Fruit fly (Drosophila melanogaster) whole organism: Measurements from ENCODE around the gene tara.

Source experiments
- CG8478 ChIP-seq: fragments of >200 bp; optimal IDR thresholded peaks from 2 replicates; lab custom pipeline; 2018; ENCODE audit warnings: inconsistent platforms
- Dll ChIP-seq: fragments of >200 bp; optimal IDR thresholded peaks from 2 replicates; lab custom pipeline; 2017
- EcR ChIP-seq, 2 experiments: fragments of >200 bp; optimal IDR thresholded peaks; 2 replicates each; lab custom pipeline; 2017; ENCODE audit warnings: missing biosample characterization in 2 of 2, missing genetic modification characterization in 2 of 2, missing genetic modification reagents in 2 of 2
- pan ChIP-seq: fragments of >200 bp; optimal IDR thresholded peaks from 2 replicates; lab custom pipeline; 2017
- psq ChIP-seq: fragments of >200 bp; optimal IDR thresholded peaks from 2 replicates; lab custom pipeline; 2017
- usp ChIP-seq: fragments of >200 bp; optimal IDR thresholded peaks from 2 replicates; lab custom pipeline; 2017; ENCODE audit warnings: missing biosample characterization, missing genetic modification characterization, mixed read lengths

The tara gene

DNA sequence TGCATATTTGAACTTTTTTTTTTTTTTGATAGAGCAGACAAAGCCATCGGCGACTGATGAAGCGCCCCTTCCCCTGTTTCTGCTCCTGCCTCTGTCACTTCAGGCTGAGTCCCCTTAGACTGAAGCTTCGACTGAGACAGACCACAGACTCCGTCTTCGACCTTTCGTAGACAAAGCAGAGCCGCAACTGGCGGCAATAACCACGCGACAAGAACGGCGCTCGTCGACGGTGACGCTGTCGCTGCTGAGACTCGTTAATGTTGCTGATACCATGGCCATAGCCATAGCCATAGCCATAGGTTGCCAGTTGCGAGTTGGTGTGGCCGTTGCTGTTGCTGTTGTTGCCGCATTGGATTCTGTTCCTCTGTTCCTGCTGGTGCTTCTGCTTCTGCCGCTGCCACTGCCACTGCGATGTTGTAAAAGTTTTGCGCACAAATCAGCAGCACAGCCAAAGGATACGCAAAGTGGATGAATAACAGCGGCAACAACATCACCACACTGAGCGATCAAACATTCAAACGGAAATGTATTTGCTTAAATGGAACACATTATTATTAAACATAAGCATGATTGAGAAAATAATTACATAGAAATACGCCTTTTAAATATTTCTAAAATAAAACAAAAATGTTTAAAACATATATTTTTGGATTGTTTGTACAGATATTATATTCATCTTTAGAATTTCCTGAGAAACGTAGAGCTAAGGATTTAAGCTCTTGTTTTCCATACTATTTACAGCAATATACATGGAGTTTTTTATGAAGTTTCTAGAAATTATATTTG is 2.0 kb upstream of the tara start:
- TF ChIP-seq Dll (lab: Kevin White, UChicago): no peak
- TF ChIP-seq pan: no peak
- TF ChIP-seq EcR (GFP tag; optimal IDR thresholded peaks at IDR 0.05; lab: Kevin White, UChicago): no peak
- TF ChIP-seq usp (GFP tag; lab: Kevin White, UChicago): no peak
- TF ChIP-seq psq (lab: Kevin White, UChicago): no peak
- TF ChIP-seq CG8478 (lab: Kevin White, UChicago): no peak

DNA sequence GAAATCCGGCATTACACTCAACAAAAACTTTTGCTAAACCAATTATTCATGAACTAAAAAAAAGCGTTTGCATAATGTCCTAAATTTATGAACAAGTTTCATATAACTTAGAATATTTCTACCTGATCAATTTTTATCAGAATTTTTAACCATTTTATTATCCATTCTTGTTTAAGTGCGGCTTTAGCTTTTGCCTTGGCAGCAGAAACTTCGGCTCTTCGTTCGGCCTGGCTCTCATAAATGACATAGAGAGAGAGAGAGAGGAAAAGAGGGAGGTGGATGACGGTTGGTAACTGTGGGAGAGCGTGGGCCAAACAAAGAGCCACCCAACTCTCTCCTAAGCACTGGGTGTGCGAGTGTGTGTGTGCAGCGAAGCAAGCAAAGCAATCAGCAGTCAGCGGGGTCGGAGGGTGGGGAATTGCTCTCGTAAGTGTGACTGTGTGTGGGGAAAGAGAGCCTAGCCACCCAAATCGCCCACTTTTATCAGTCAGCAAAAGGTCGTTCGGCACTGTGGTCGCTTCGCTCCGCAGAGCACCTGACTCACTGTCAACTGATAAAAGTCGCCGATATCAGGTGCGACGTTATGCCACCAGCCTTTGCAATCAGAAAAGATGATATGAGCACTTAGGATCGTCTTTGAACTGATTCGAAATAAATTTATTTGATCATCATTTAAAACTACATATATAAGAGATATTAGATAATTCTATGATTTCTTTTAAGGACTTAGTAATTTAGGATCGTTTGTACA is 861 bp upstream of the tara start:
- TF ChIP-seq EcR (GFP tag; optimal IDR thresholded peaks at IDR 0.05; lab: Kevin White, UChicago) (peak in 1 of 2 experiments; percentile 26), Dll (lab: Kevin White, UChicago) (peak; percentile 96), CG8478 (lab: Kevin White, UChicago) (no peak)

DNA sequence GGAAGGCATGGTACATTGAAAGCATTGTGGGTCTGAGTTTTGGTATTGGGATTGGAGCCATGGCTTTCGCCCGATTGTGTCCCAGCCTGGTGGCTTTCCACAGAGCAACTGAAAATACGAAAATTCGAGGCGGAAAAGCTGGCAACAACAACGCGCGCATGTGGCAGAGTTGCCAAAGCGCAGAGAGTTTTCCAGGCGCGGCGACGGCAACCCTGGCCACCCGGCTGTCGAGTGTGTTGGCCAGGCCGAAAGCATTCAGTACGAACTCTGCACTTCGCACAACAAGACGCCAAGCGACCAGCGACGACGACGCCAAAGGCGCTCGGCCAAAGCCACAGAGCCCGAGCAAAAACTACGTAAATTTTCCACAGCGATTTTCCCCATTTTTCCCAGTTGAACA is 309 bp downstream of the tara start:
- TF ChIP-seq pan (no peak), usp (GFP tag; lab: Kevin White, UChicago) (no peak), psq (lab: Kevin White, UChicago) (no peak), Dll (lab: Kevin White, UChicago) (no peak), CG8478 (lab: Kevin White, UChicago) (no peak), EcR (GFP tag; optimal IDR thresholded peaks at IDR 0.05; lab: Kevin White, UChicago) (no peak)

DNA sequence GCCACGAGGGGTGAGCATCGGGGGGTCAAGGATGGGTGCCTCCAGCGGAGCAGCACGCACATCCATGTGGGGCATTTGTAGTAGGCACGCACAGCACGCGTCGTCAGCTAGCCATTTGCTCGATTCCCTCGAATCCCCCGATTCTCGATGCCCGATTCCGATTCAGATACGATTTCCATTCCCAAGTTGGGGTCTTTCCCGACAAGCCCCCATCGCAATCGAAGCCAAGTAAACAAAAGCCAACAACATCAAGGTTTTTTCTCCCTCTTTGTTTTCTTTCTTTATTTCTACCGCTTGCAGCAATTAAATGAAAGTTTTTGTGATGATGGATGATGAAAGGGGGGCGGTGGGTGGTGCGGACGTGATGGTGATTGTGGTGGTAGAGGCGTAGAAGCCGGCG is 1.6 kb downstream of the tara start:
- TF ChIP-seq EcR (GFP tag; optimal IDR thresholded peaks at IDR 0.05; lab: Kevin White, UChicago) (no peak), psq (lab: Kevin White, UChicago) (no peak), pan (no peak), usp (GFP tag; lab: Kevin White, UChicago) (no peak), CG8478 (lab: Kevin White, UChicago) (no peak), Dll (lab: Kevin White, UChicago) (no peak)

DNA sequence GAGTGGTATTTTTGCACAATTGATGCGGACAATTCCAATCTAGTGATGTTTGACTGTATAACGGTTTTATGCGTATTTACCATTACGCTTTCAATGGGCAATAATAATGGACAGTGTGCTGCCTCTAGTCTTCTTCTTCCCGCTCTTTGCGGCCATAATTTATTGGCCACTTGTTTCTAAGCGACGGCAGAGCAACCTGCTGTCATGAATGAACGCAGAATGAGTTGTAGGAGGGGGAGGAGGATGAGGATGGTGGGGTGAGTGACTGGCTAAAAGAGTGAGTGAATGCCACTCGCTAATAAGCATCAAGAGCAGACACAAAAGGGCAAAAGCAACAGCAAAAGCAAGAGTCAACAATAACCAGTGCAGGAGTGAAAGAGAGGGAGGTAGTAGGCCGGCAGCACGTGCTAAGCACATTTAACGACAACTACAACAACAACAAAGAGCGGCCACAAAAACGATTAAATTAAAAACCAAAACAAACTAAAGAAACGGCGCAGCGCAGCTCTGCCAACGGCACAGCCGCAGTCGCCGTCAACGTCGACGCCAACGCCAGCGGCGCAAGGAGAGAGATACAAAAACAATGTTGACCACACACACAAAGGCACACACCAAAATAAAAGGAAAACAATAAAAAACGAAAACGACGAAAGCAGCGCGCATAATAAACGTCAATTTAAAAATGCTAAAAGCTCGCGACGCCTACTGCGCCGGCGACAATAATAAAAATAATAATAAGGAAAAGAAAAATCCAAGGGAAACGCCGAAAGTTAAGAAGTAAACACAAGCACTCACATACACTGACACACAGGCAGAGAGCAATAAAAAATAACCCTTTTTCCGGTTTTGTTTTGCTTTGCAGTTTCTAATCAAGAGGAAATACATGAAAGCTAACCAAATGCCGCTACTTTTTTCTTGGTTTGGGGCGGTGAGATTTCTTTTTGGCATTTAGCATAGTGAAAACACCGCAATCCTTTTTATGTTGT is 3.6 kb downstream of the tara start:
- no peak for TF ChIP-seq EcR (GFP tag; optimal IDR thresholded peaks at IDR 0.05; lab: Kevin White, UChicago)
- no peak for TF ChIP-seq psq (lab: Kevin White, UChicago)
- no peak for TF ChIP-seq Dll (lab: Kevin White, UChicago)
- no peak for TF ChIP-seq usp (GFP tag; lab: Kevin White, UChicago)
- TF ChIP-seq CG8478 (lab: Kevin White, UChicago): no peak
- TF ChIP-seq pan: no peak

DNA sequence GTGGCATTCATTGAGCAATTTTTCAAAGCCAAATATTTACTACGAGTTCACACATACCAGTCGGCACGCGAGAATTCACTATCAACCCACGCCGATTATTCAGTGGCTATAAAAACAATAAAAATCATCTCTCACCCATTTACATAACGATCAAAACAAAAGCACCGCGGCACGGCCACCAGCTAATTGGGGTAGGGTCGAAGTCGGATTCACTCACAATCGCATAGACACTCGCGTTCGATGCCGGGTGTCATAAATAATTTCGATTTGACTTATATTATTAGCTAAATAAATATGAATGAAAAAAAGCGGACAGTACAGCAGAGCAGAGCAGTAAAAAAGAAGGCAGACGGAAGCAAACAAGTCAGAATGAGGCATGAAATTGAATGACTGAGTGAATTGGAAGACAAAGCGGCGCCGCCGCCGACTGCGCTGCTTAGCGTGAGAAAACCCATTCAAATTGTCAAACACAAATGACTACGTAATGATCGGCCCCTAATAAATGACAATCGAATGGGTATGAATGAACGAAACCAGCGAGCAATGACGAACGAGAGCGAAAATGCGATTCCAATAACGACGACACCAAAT is 4.7 kb downstream of the tara start:
- TF ChIP-seq pan: no peak
- no peak for TF ChIP-seq EcR (GFP tag; optimal IDR thresholded peaks at IDR 0.05; lab: Kevin White, UChicago)
- no peak for TF ChIP-seq psq (lab: Kevin White, UChicago)
- no peak for TF ChIP-seq usp (GFP tag; lab: Kevin White, UChicago)
- TF ChIP-seq CG8478 (lab: Kevin White, UChicago): no peak
- TF ChIP-seq Dll (lab: Kevin White, UChicago): no peak

DNA sequence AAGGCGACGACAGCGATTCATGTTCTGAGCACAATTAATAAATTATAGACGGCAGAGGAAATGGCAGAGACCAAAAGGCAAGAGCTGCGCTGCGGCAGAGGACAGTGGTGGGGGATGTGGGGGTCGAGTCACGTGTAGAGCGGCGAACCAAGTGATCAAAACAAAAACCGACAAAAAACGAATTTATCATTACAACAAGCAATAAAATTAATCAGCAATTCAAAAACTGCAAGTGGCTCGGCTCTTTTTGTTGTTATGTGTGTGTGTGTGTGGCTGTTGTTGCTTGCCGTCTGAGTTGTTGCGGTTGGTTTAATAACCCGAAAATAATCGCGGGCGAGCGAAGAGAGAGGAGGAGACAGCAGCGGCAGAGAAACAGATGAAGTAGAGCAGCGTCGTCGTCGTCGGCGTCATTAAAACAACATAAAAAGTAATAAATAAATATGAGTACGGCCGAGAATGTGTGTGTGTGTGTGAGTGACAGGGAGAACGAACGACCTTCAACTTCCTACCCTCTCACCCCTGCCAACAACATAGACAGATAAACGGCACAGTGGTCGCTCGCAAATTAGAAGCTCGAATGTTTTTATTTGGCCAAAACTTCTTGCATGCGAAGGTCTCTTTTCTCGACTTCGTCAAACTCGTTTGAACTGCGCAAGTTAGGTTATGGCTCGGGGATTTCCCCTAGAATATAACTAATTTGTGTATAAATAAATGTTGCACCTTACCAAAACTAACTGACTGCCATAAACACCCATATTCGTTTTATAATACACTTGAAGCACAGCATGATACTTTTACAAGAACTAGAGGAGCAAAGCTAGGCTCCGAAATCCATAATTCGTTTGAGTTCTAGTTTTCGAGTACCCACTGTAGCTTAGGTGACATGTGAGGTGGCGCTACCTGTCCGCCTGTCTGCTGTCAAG is 6.2 kb downstream of the tara start:
- TF ChIP-seq psq (lab: Kevin White, UChicago): no peak
- no peak for TF ChIP-seq Dll (lab: Kevin White, UChicago)
- TF ChIP-seq pan: no peak
- no peak for TF ChIP-seq usp (GFP tag; lab: Kevin White, UChicago)
- TF ChIP-seq CG8478 (lab: Kevin White, UChicago): no peak
- TF ChIP-seq EcR (GFP tag; optimal IDR thresholded peaks at IDR 0.05; lab: Kevin White, UChicago): peak; percentile 7 to 60

- TF ChIP-seq pan (no peak), CG8478 (lab: Kevin White, UChicago) (no peak), EcR (GFP tag; optimal IDR thresholded peaks at IDR 0.05; lab: Kevin White, UChicago) (no peak), usp (GFP tag; lab: Kevin White, UChicago) (no peak), Dll (lab: Kevin White, UChicago) (no peak)
Measured at dm6 chr3R:16232569-16232968, 7.1 kb downstream of the tara start.

dm6 chr3R:16234298-16234697 is 8.8 kb downstream of the tara start:
- TF ChIP-seq pan (no peak), usp (GFP tag; lab: Kevin White, UChicago) (no peak), Dll (lab: Kevin White, UChicago) (peak; percentile 9)

- TF ChIP-seq CG8478 (lab: Kevin White, UChicago): no peak
- TF ChIP-seq psq (lab: Kevin White, UChicago): no peak
- no peak for TF ChIP-seq Dll (lab: Kevin White, UChicago)
- TF ChIP-seq pan: no peak
- TF ChIP-seq EcR (GFP tag; optimal IDR thresholded peaks at IDR 0.05; lab: Kevin White, UChicago): no peak
- no peak for TF ChIP-seq usp (GFP tag; lab: Kevin White, UChicago)
Measured at dm6 chr3R:16234745-16235149, 9.3 kb downstream of the tara start.
